Fruit fly (Drosophila melanogaster) whole organism, embryonic: ENCODE data around the gene bmm.

Source experiments
- Asciz ChIP-seq: fragments of 200-800 bp; sonication (Bioruptor generic); optimal IDR thresholded peaks from 2 replicates; lab custom pipeline; 2017; ENCODE audit warnings: missing biosample characterization, mild to moderate bottlenecking, missing genetic modification characterization, missing genetic modification reagents
- BtbVII ChIP-seq: fragments of 200-800 bp; sonication (Bioruptor generic); optimal IDR thresholded peaks from 3 replicates; lab custom pipeline; 2017; ENCODE audit warnings: missing biosample characterization, mild to moderate bottlenecking, missing genetic modification characterization
- CG10209 ChIP-seq: fragments of 200-800 bp; sonication (Bioruptor generic); optimal IDR thresholded peaks from 3 replicates; lab custom pipeline; 2017; ENCODE audit warnings: missing biosample characterization, mild to moderate bottlenecking, missing genetic modification characterization, missing genetic modification reagents
- CG10366 ChIP-seq: fragments of 200-800 bp; sonication (Bioruptor generic); IDR thresholded peaks from 2 replicates; pipeline ENCODE4 v1.3.6; 2022; ENCODE audit warnings: missing biosample characterization, missing genetic modification characterization
- CG10431 ChIP-seq: fragments of 200-800 bp; sonication (Bioruptor generic); optimal IDR thresholded peaks from 3 replicates; lab custom pipeline; 2018; ENCODE audit warnings: missing biosample characterization, mild to moderate bottlenecking, missing genetic modification characterization
- CG10565 ChIP-seq: fragments of 200-800 bp; sonication (Bioruptor generic); optimal IDR thresholded peaks from 3 replicates; lab custom pipeline; 2016; ENCODE audit warnings: missing biosample characterization, mild to moderate bottlenecking, missing genetic modification characterization
- CG11504 ChIP-seq: fragments of 200-800 bp; sonication (Bioruptor generic); optimal IDR thresholded peaks from 3 replicates; lab custom pipeline; 2019; ENCODE audit warnings: missing biosample characterization, mild to moderate bottlenecking, missing genetic modification characterization, moderate library complexity
- CG12219 ChIP-seq: fragments of 200-800 bp; sonication (Bioruptor generic); optimal IDR thresholded peaks from 3 replicates; lab custom pipeline; 2018; ENCODE audit warnings: missing biosample characterization, mild to moderate bottlenecking, missing genetic modification characterization
- CG13287 ChIP-seq: fragments of 200-800 bp; sonication (Bioruptor generic); IDR thresholded peaks from 2 replicates; pipeline ENCODE4 v1.3.6; 2022; ENCODE audit warnings: missing biosample characterization, missing genetic modification characterization; ENCODE audit not compliant: partially characterized antibody
- CG13424 ChIP-seq: fragments of 200-800 bp; sonication (Bioruptor generic); optimal IDR thresholded peaks from 2 replicates; lab custom pipeline; 2019; ENCODE audit warnings: missing biosample characterization, mild to moderate bottlenecking, missing genetic modification characterization, moderate library complexity
- CG13894 ChIP-seq: fragments of 200-800 bp; sonication (Bioruptor generic); optimal IDR thresholded peaks from 3 replicates; lab custom pipeline; 2018; ENCODE audit warnings: missing biosample characterization, mild to moderate bottlenecking, missing genetic modification characterization, moderate library complexity
- CG16815 ChIP-seq: fragments of 200-800 bp; sonication (Bioruptor generic); optimal IDR thresholded peaks from 3 replicates; lab custom pipeline; 2017; ENCODE audit warnings: missing biosample characterization, mild to moderate bottlenecking, missing genetic modification characterization
- CG17568 ChIP-seq: fragments of 200-800 bp; sonication (Bioruptor generic); optimal IDR thresholded peaks from 2 replicates; lab custom pipeline; 2018; ENCODE audit warnings: missing biosample characterization, mild to moderate bottlenecking, missing genetic modification characterization, moderate library complexity
- CG17802 ChIP-seq: fragments of 200-800 bp; sonication (Bioruptor generic); optimal IDR thresholded peaks from 2 replicates; lab custom pipeline; 2018; ENCODE audit warnings: missing biosample characterization, mild to moderate bottlenecking, missing genetic modification characterization, moderate library complexity
- CG18599 ChIP-seq: fragments of 200-800 bp; sonication (Bioruptor generic); optimal IDR thresholded peaks from 3 replicates; lab custom pipeline; 2017; ENCODE audit warnings: missing biosample characterization, missing genetic modification characterization, mild to moderate bottlenecking, moderate library complexity, missing genetic modification reagents
- CG2199 ChIP-seq: fragments of 200-800 bp; sonication (Bioruptor generic); IDR thresholded peaks from 3 replicates; pipeline ENCODE4 v1.3.6; 2022; ENCODE audit warnings: missing biosample characterization, missing genetic modification characterization
- CG2889 ChIP-seq: fragments of 200-800 bp; sonication (Bioruptor generic); IDR thresholded peaks from 3 replicates; pipeline ENCODE4 v1.3.6; 2022; ENCODE audit warnings: missing biosample characterization, missing genetic modification characterization
- CG30403 ChIP-seq: fragments of 200-800 bp; sonication (Bioruptor generic); optimal IDR thresholded peaks from 3 replicates; lab custom pipeline; 2016; ENCODE audit warnings: missing biosample characterization, missing genetic modification characterization
- CG3726 ChIP-seq: fragments of 200-800 bp; sonication (Bioruptor generic); IDR thresholded peaks from 3 replicates; pipeline ENCODE4, ENCODE4 v1.3.6; 2022; ENCODE audit warnings: missing biosample characterization, missing genetic modification characterization
- CG4328 ChIP-seq: fragments of 200-800 bp; sonication (Bioruptor generic); optimal IDR thresholded peaks from 3 replicates; lab custom pipeline; 2017; ENCODE audit warnings: missing biosample characterization, missing genetic modification reagents, missing genetic modification characterization
- CG7271 ChIP-seq: fragments of 200-800 bp; sonication (Bioruptor generic); optimal IDR thresholded peaks from 2 replicates; lab custom pipeline; 2018; ENCODE audit warnings: missing biosample characterization, mild to moderate bottlenecking, missing genetic modification characterization, moderate library complexity
- CG7839 ChIP-seq: fragments of 200-800 bp; sonication (Bioruptor generic); optimal IDR thresholded peaks from 3 replicates; lab custom pipeline; 2018; ENCODE audit warnings: missing biosample characterization, mild to moderate bottlenecking, missing genetic modification characterization, moderate library complexity
- CG9215 ChIP-seq: fragments of 200-800 bp; sonication (Bioruptor generic); IDR thresholded peaks from 2 replicates; pipeline ENCODE4 v1.3.6; 2022; ENCODE audit warnings: missing biosample characterization, missing genetic modification characterization
- Dref ChIP-seq: fragments of 200-800 bp; sonication (Bioruptor generic); IDR thresholded peaks from 2 replicates; pipeline ENCODE4 v1.3.6; 2022; ENCODE audit warnings: missing biosample characterization, missing genetic modification characterization
- Drgx ChIP-seq: fragments of 200-800 bp; sonication (Bioruptor generic); IDR thresholded peaks from 2 replicates; pipeline ENCODE4 v1.3.6; 2022; ENCODE audit warnings: missing biosample characterization, missing genetic modification characterization
- E2f2 ChIP-seq: fragments of 200-800 bp; sonication (Bioruptor generic); IDR thresholded peaks from 2 replicates; pipeline ENCODE4 v1.3.6; 2022; ENCODE audit warnings: missing biosample characterization, missing genetic modification characterization
- Fer2 ChIP-seq: fragments of 200-800 bp; sonication (Bioruptor generic); optimal IDR thresholded peaks from 2 replicates; lab custom pipeline; 2018; ENCODE audit warnings: missing biosample characterization, mild to moderate bottlenecking, missing genetic modification characterization, moderate library complexity
- Hsf ChIP-seq: fragments of 200-800 bp; sonication (Bioruptor generic); optimal IDR thresholded peaks from 3 replicates; lab custom pipeline; 2016; ENCODE audit warnings: missing biosample characterization, missing genetic modification characterization
- MBD-R2 ChIP-seq: fragments of 200-800 bp; sonication (Bioruptor generic); IDR thresholded peaks from 2 replicates; pipeline ENCODE4 v1.3.6; 2022; ENCODE audit warnings: missing biosample characterization, missing genetic modification characterization
- Med ChIP-seq: fragments of 200-800 bp; sonication (Bioruptor generic); peaks from one replicate; lab custom pipeline; 2016; ENCODE audit warnings: missing biosample characterization, missing genetic modification characterization, mild to moderate bottlenecking, inconsistent platforms, moderate library complexity
- Meics ChIP-seq: fragments of 200-800 bp; sonication (Bioruptor generic); optimal IDR thresholded peaks from 2 replicates; lab custom pipeline; 2017; ENCODE audit warnings: missing biosample characterization, mild to moderate bottlenecking, missing genetic modification characterization
- Neu2 ChIP-seq: fragments of 200-800 bp; sonication (Bioruptor generic); optimal IDR thresholded peaks from 3 replicates; lab custom pipeline; 2016; ENCODE audit warnings: missing biosample characterization, missing genetic modification characterization, borderline replicate concordance
- Nf-YC ChIP-seq: fragments of 200-800 bp; optimal IDR thresholded peaks from 3 replicates; lab custom pipeline; 2019; ENCODE audit warnings: missing biosample characterization, mild to moderate bottlenecking, missing genetic modification characterization, moderate library complexity
- Usf ChIP-seq: fragments of 200-800 bp; sonication (Bioruptor generic); optimal IDR thresholded peaks from 2 replicates; lab custom pipeline; 2017; ENCODE audit warnings: missing genotype, missing biosample characterization, missing genetic modification characterization
- chif ChIP-seq, 2 experiments: fragments of 200-800 bp; sonication (Bioruptor generic); optimal IDR thresholded peaks; 3 replicates each; lab custom pipeline; 2016; ENCODE audit warnings: missing biosample characterization in 2 of 2, missing genetic modification characterization in 2 of 2
- ci ChIP-seq: fragments of 200-800 bp; sonication (Bioruptor generic); IDR thresholded peaks from 3 replicates; pipeline ENCODE4 v1.3.6; 2022; ENCODE audit warnings: missing biosample characterization, missing genetic modification characterization
- da ChIP-seq: fragments of 200-800 bp; sonication (Bioruptor generic); optimal IDR thresholded peaks from 2 replicates; lab custom pipeline; 2016; ENCODE audit warnings: missing biosample characterization, missing genetic modification characterization
- dmrt99B ChIP-seq: fragments of 200-800 bp; sonication (Bioruptor generic); optimal IDR thresholded peaks from 2 replicates; lab custom pipeline; 2018; ENCODE audit warnings: missing biosample characterization, mild to moderate bottlenecking, missing genetic modification characterization, moderate library complexity
- eve ChIP-seq, 2 experiments: fragments of >200 bp; optimal IDR thresholded peaks; 2 replicates each; lab custom pipeline; 2017; ENCODE audit warnings: missing biosample characterization in 2 of 2, missing genetic modification characterization in 2 of 2
- fd96Cb ChIP-seq: fragments of 200-800 bp; sonication (Bioruptor generic); optimal IDR thresholded peaks from 2 replicates; lab custom pipeline; 2018; ENCODE audit warnings: missing biosample characterization, mild to moderate bottlenecking, missing genetic modification characterization, moderate library complexity
- p53 ChIP-seq: fragments of 200-800 bp; sonication (Bioruptor generic); optimal IDR thresholded peaks from 2 replicates; lab custom pipeline; 2016; ENCODE audit warnings: missing biosample characterization, missing genetic modification characterization
- pros ChIP-seq: fragments of 200-800 bp; sonication (Bioruptor generic); optimal IDR thresholded peaks from 3 replicates; lab custom pipeline; 2019; ENCODE audit warnings: missing biosample characterization, mild to moderate bottlenecking, missing genetic modification characterization, moderate library complexity
- rib ChIP-seq: fragments of 200-800 bp; sonication (Bioruptor generic); IDR thresholded peaks from 2 replicates; pipeline ENCODE4 v1.3.6; 2022; ENCODE audit warnings: missing biosample characterization, missing genetic modification characterization
- shn ChIP-seq: fragments of 200-800 bp; sonication (Bioruptor generic); optimal IDR thresholded peaks from 3 replicates; lab custom pipeline; 2016; ENCODE audit warnings: missing biosample characterization, missing genetic modification characterization
- slou ChIP-seq: fragments of 200-800 bp; sonication (Bioruptor generic); optimal IDR thresholded peaks from 3 replicates; lab custom pipeline; 2016; ENCODE audit warnings: missing biosample characterization, missing genetic modification characterization
- tio ChIP-seq: fragments of 200-800 bp; sonication (Bioruptor generic); optimal IDR thresholded peaks from 2 replicates; lab custom pipeline; 2017; ENCODE audit warnings: missing biosample characterization, missing genetic modification characterization, inconsistent platforms
- twi ChIP-seq: fragments of 200-800 bp; optimal IDR thresholded peaks from 2 replicates; lab custom pipeline; 2019; ENCODE audit warnings: missing biosample characterization, mild to moderate bottlenecking, missing genetic modification characterization, moderate library complexity
- unpg ChIP-seq: fragments of 200-800 bp; sonication (Bioruptor generic); optimal IDR thresholded peaks from 3 replicates; lab custom pipeline; 2018; ENCODE audit warnings: missing biosample characterization, mild to moderate bottlenecking, missing genetic modification characterization, moderate library complexity
- usp ChIP-seq: fragments of >200 bp; optimal IDR thresholded peaks from 2 replicates; lab custom pipeline; 2017; ENCODE audit warnings: missing biosample characterization, missing genetic modification characterization
- vnd ChIP-seq: fragments of 200-800 bp; sonication (Bioruptor generic); IDR thresholded peaks from 3 replicates; pipeline ENCODE4 v1.3.6; 2022; ENCODE audit warnings: missing biosample characterization, missing genetic modification characterization; ENCODE audit not compliant: partially characterized antibody
- zfh1 ChIP-seq: fragments of 200-800 bp; sonication (Bioruptor generic); IDR thresholded peaks from 3 replicates; pipeline ENCODE4 v1.3.6; 2022; ENCODE audit warnings: missing biosample characterization, missing genetic modification characterization

Gene bmm

dm6 chr3L:14780187-14780586 is 6.0 kb downstream of the bmm start:
- TF ChIP-seq CG11504 (tag; lab: Kevin White, UChicago) (no peak), CG7271 (no peak), Nf-YC (tag; lab: Kevin White, UChicago) (no peak), CG18599 (GFP tag; lab: Kevin White, UChicago) (peak; percentile 58), CG17802 (tag; lab: Kevin White, UChicago) (no peak), CG10209 (GFP tag; lab: Kevin White, UChicago) (peak; percentile 50), E2f2 (no peak), CG10431 (GFP tag; lab: Kevin White, UChicago) (peak; percentile 47), fd96Cb (no peak), CG3726 (no peak), CG16815 (no peak), CG13894 (tag; lab: Kevin White, UChicago) (no peak), CG30403 (GFP tag; lab: Kevin White, UChicago) (no peak), CG10565 (GFP tag; lab: Kevin White, UChicago) (no peak), CG7839 (tag; lab: Kevin White, UChicago) (no peak), CG4328 (GFP tag; lab: Kevin White, UChicago) (peak; percentile 43), Asciz (GFP tag; lab: Kevin White, UChicago) (peak; percentile 29), tio (GFP tag; lab: Kevin White, UChicago) (no peak), zfh1 (GFP tag; lab: Robert Waterston, UW) (peak; percentile 59; the same call in 2 of the 3 replicates), MBD-R2 (GFP tag; lab: Robert Waterston, UW) (no peak), Drgx (GFP tag; lab: Robert Waterston, UW) (no peak), usp (GFP tag; lab: Kevin White, UChicago) (no peak), Usf (GFP tag; lab: Kevin White, UChicago) (no peak), Med (GFP tag; lab: Kevin White, UChicago) (peak; percentile 89), CG2199 (GFP tag; lab: Robert Waterston, UW) (no peak), CG2889 (no peak), unpg (GFP tag; lab: Kevin White, UChicago) (peak; percentile 23), CG12219 (GFP tag; lab: Kevin White, UChicago) (peak; percentile 24), BtbVII (GFP tag; lab: Kevin White, UChicago) (peak; percentile 8), CG10366 (GFP tag; lab: Robert Waterston, UW) (no peak), shn (GFP tag; lab: Kevin White, UChicago) (no peak), Neu2 (GFP tag; lab: Kevin White, UChicago) (no peak), Hsf (GFP tag; lab: Kevin White, UChicago) (no peak), CG17568 (GFP tag; lab: Kevin White, UChicago) (peak; percentile 68), Fer2 (tag; lab: Kevin White, UChicago) (no peak), rib (no peak), vnd (GFP tag; lab: Robert Waterston, UW) (no peak), Dref (GFP tag; lab: Robert Waterston, UW) (no peak), pros (GFP tag; lab: Kevin White, UChicago) (no peak), CG13287 (GFP tag; lab: Robert Waterston, UW) (no peak), CG9215 (GFP tag; lab: Robert Waterston, UW) (no peak), Meics (GFP tag; lab: Kevin White, UChicago) (peak; percentile 31), CG13424 (peak; percentile 13), dmrt99B (tag; lab: Kevin White, UChicago) (peak; percentile 33), slou (no peak), da (GFP tag; lab: Kevin White, UChicago) (no peak), ci (peak; percentile 61; the same call in 2 of the 3 replicates), chif (GFP tag; optimal IDR thresholded peaks at IDR 0.05; lab: Kevin White, UChicago) (no peak), twi (tag; lab: Kevin White, UChicago) (no peak), eve (GFP tag; optimal IDR thresholded peaks at IDR 0.05; lab: Kevin White, UChicago) (no peak), p53 (no peak)
